Worm (Caenorhabditis elegans) whole organism, L1 larva: Measurements from ENCODE around the gene slc-36.5.

ENCODE experiments used
- C04F5.9 ChIP-seq: sonication (generic microtip); optimal IDR thresholded peaks from 2 replicates; lab custom pipeline; 2016; ENCODE audit warnings: missing genetic modification characterization, missing compliant biosample characterization
- C16A3.4 ChIP-seq: fragments of 150-350 bp; optimal IDR thresholded peaks from 2 replicates; lab custom pipeline; 2014; ENCODE audit warnings: missing biosample characterization, missing genetic modification characterization
- C34B4.2 ChIP-seq: sonication (generic microtip); optimal IDR thresholded peaks from 2 replicates; lab custom pipeline; 2017; ENCODE audit warnings: mild to moderate bottlenecking, missing genetic modification characterization, missing compliant biosample characterization
- F16B12.6 ChIP-seq: fragments of 150-350 bp; optimal IDR thresholded peaks from 2 replicates; lab custom pipeline; 2014; ENCODE audit warnings: missing biosample characterization, missing genetic modification characterization
- aha-1 ChIP-seq: fragments of 150-350 bp; optimal IDR thresholded peaks from 2 replicates; lab custom pipeline; 2014; ENCODE audit warnings: missing biosample characterization, missing genetic modification characterization
- aly-2 ChIP-seq: fragments of 150-350 bp; optimal IDR thresholded peaks from 2 replicates; lab custom pipeline; 2014; ENCODE audit warnings: missing biosample characterization, missing genetic modification characterization
- ceh-63 ChIP-seq: fragments of 200-800 bp; sonication (Bioruptor generic); optimal IDR thresholded peaks from 2 replicates; lab custom pipeline; 2018; ENCODE audit warnings: mild to moderate bottlenecking, missing genetic modification characterization, missing compliant biosample characterization
- ceh-82 ChIP-seq, 3 experiments: fragments of 150-350 bp in 1 of 3; sonication (generic microtip) in 2 of 3; optimal IDR thresholded peaks; 2 replicates each; lab custom pipeline; 2014 to 2017; ENCODE audit warnings: missing biosample characterization in 3 of 3, missing genetic modification characterization in 3 of 3
- ceh-88 ChIP-seq: fragments of 200-800 bp; sonication (Bioruptor generic); IDR thresholded peaks from 2 replicates; pipeline ENCODE4 v1.3.6; 2022; ENCODE audit warnings: missing genetic modification characterization, missing compliant biosample characterization
- ceh-90 ChIP-seq: sonication (generic microtip); optimal IDR thresholded peaks from 2 replicates; lab custom pipeline; 2016; ENCODE audit warnings: missing genetic modification characterization, missing compliant biosample characterization
- ces-1 ChIP-seq: fragments of 150-350 bp; optimal IDR thresholded peaks from 2 replicates; lab custom pipeline; 2014; ENCODE audit warnings: missing biosample characterization, missing genetic modification reagents, missing genetic modification characterization
- dsc-1 ChIP-seq: sonication (generic microtip); optimal IDR thresholded peaks from 2 replicates; lab custom pipeline; 2016; ENCODE audit warnings: mild to moderate bottlenecking, missing genetic modification characterization, missing compliant biosample characterization
- efl-1 ChIP-seq, 4 experiments: fragments of 150-350 bp; optimal IDR thresholded peaks in 3 of 4; peaks in 1 of 4; 1 replicate in 1 of 4; 2 replicates in 3 of 4; lab custom pipeline; 2014; ENCODE audit warnings: missing biosample characterization in 2 of 4, missing genetic modification characterization in 2 of 4, missing genetic modification reagents in 2 of 4
- efl-3 ChIP-seq: fragments of 200-800 bp; sonication (Bioruptor generic); optimal IDR thresholded peaks from 2 replicates; lab custom pipeline; 2018; ENCODE audit warnings: mild to moderate bottlenecking, missing genetic modification characterization, missing compliant biosample characterization
- egl-27 ChIP-seq, 2 experiments: fragments of 150-350 bp in 1 of 2; sonication (generic microtip); optimal IDR thresholded peaks; 3 replicates each; lab custom pipeline; 2017 to 2018; ENCODE audit warnings: missing biosample characterization in 2 of 2, missing genetic modification characterization in 2 of 2, missing genetic modification reagents in 2 of 2
- elt-2 ChIP-seq: sonication (generic microtip); optimal IDR thresholded peaks from 2 replicates; lab custom pipeline; 2016; ENCODE audit warnings: missing genetic modification characterization, mild to moderate bottlenecking, inconsistent platforms, missing compliant biosample characterization, missing genetic modification reagents
- elt-3 ChIP-seq, 6 experiments: fragments of 150-350 bp in 1 of 6; sonication (generic microtip); optimal IDR thresholded peaks; 2 replicates each; lab custom pipeline; 2017 to 2018; ENCODE audit warnings: missing biosample characterization in 6 of 6, missing genetic modification characterization in 6 of 6, inconsistent platforms in 1 of 6
- ets-5 ChIP-seq: fragments of 200-800 bp; sonication (Bioruptor generic); IDR thresholded peaks from 2 replicates; pipeline ENCODE4 v1.3.6; 2022; ENCODE audit warnings: missing genetic modification characterization, missing compliant biosample characterization
- fkh-4 ChIP-seq: sonication (generic microtip); optimal IDR thresholded peaks from 2 replicates; lab custom pipeline; 2016; ENCODE audit warnings: missing compliant biosample characterization, missing genetic modification characterization, borderline replicate concordance
- fkh-8 ChIP-seq: sonication (generic microtip); optimal IDR thresholded peaks from 2 replicates; lab custom pipeline; 2016; ENCODE audit warnings: mild to moderate bottlenecking, missing genetic modification characterization, missing compliant biosample characterization
- fos-1 ChIP-seq: fragments of 150-350 bp; optimal IDR thresholded peaks from 2 replicates; lab custom pipeline; 2014; ENCODE audit warnings: missing biosample characterization, missing genetic modification characterization
- hlh-17 ChIP-seq: fragments of 200-800 bp; sonication (Bioruptor generic); optimal IDR thresholded peaks from 2 replicates; lab custom pipeline; 2018; ENCODE audit warnings: missing genetic modification characterization, mild to moderate bottlenecking, missing compliant biosample characterization, moderate library complexity, borderline replicate concordance
- hlh-4 ChIP-seq: sonication (generic microtip); optimal IDR thresholded peaks from 2 replicates; lab custom pipeline; 2016; ENCODE audit warnings: mild to moderate bottlenecking, missing genetic modification characterization, missing compliant biosample characterization
- hpl-2 ChIP-seq: fragments of 150-350 bp; optimal IDR thresholded peaks from 2 replicates; lab custom pipeline; 2014; ENCODE audit warnings: missing biosample characterization, missing genetic modification reagents, missing genetic modification characterization
- irx-1 ChIP-seq: sonication (generic microtip); optimal IDR thresholded peaks from 2 replicates; lab custom pipeline; 2016; ENCODE audit warnings: missing genetic modification characterization, missing compliant biosample characterization
- isw-1 ChIP-seq: fragments of 200-800 bp; sonication (Bioruptor generic); IDR thresholded peaks from 2 replicates; pipeline ENCODE4 v1.3.6; 2022; ENCODE audit warnings: missing genetic modification characterization, missing compliant biosample characterization
- jun-1 ChIP-seq: fragments of 150-350 bp; optimal IDR thresholded peaks from 2 replicates; lab custom pipeline; 2014; ENCODE audit warnings: missing biosample characterization, missing genetic modification reagents, missing genetic modification characterization
- lir-3 ChIP-seq: sonication (generic microtip); optimal IDR thresholded peaks from 2 replicates; lab custom pipeline; 2016; ENCODE audit warnings: mild to moderate bottlenecking, missing genetic modification characterization, moderate library complexity, missing compliant biosample characterization; ENCODE audit not compliant: poor library complexity
- mab-9 ChIP-seq: fragments of 200-800 bp; sonication (Bioruptor generic); IDR thresholded peaks from 2 replicates; pipeline ENCODE4 v1.3.6; 2022; ENCODE audit warnings: missing genetic modification reagents, missing genetic modification characterization, missing compliant biosample characterization
- mep-1 ChIP-seq: fragments of 150-350 bp; optimal IDR thresholded peaks from 2 replicates; lab custom pipeline; 2014; ENCODE audit warnings: missing biosample characterization, missing genetic modification characterization
- nhr-20 ChIP-seq: sonication (generic microtip); optimal IDR thresholded peaks from 2 replicates; lab custom pipeline; 2016; ENCODE audit warnings: mild to moderate bottlenecking, missing genetic modification characterization, missing compliant biosample characterization
- nhr-237 ChIP-seq: fragments of 150-350 bp; optimal IDR thresholded peaks from 2 replicates; lab custom pipeline; 2014; ENCODE audit warnings: missing biosample characterization, missing genetic modification characterization
- nhr-28 ChIP-seq: fragments of 150-350 bp; optimal IDR thresholded peaks from 2 replicates; lab custom pipeline; 2014; ENCODE audit warnings: missing biosample characterization, missing genetic modification characterization
- nhr-47 ChIP-seq: sonication (generic microtip); optimal IDR thresholded peaks from 2 replicates; lab custom pipeline; 2016; ENCODE audit warnings: mild to moderate bottlenecking, missing genetic modification characterization, moderate library complexity, missing compliant biosample characterization
- nhr-71 ChIP-seq: sonication (generic microtip); optimal IDR thresholded peaks from 2 replicates; lab custom pipeline; 2016; ENCODE audit warnings: mild to moderate bottlenecking, missing genetic modification characterization, moderate library complexity, missing compliant biosample characterization
- nhr-76 ChIP-seq: sonication (generic microtip); optimal IDR thresholded peaks from 2 replicates; lab custom pipeline; 2017; ENCODE audit warnings: missing biosample characterization, missing genetic modification characterization
- nhr-77 ChIP-seq: fragments of 150-350 bp; optimal IDR thresholded peaks from 2 replicates; lab custom pipeline; 2014; ENCODE audit warnings: missing biosample characterization, missing genetic modification characterization
- nhr-84 ChIP-seq: sonication (generic microtip); optimal IDR thresholded peaks from 2 replicates; lab custom pipeline; 2017; ENCODE audit warnings: missing biosample characterization, missing genetic modification characterization
- pax-3 ChIP-seq: fragments of 200-800 bp; sonication (Bioruptor generic); optimal IDR thresholded peaks from 2 replicates; lab custom pipeline; 2018; ENCODE audit warnings: mild to moderate bottlenecking, missing genetic modification characterization, moderate library complexity, missing compliant biosample characterization
- rnt-1 ChIP-seq: sonication (generic microtip); optimal IDR thresholded peaks from 2 replicates; lab custom pipeline; 2016; ENCODE audit warnings: mild to moderate bottlenecking, missing genetic modification characterization, moderate library complexity, missing compliant biosample characterization
- skn-1 ChIP-seq: fragments of 150-350 bp; optimal IDR thresholded peaks from 2 replicates; lab custom pipeline; 2014; ENCODE audit warnings: missing biosample characterization, missing genetic modification characterization
- sox-4 ChIP-seq: sonication (generic microtip); optimal IDR thresholded peaks from 2 replicates; lab custom pipeline; 2016; ENCODE audit warnings: missing genetic modification characterization, missing compliant biosample characterization
- sptf-1 ChIP-seq: fragments of 150-350 bp; optimal IDR thresholded peaks from 2 replicates; lab custom pipeline; 2014; ENCODE audit warnings: missing biosample characterization, missing genetic modification characterization
- tbx-2 ChIP-seq: sonication (generic microtip); optimal IDR thresholded peaks from 2 replicates; lab custom pipeline; 2016; ENCODE audit warnings: missing genetic modification characterization, missing compliant biosample characterization
- unc-62 ChIP-seq: fragments of 150-350 bp; optimal IDR thresholded peaks from 2 replicates; lab custom pipeline; 2014; ENCODE audit warnings: missing biosample characterization, missing genetic modification reagents, missing genetic modification characterization
- unc-86 ChIP-seq: sonication (generic microtip); optimal IDR thresholded peaks from 2 replicates; lab custom pipeline; 2016; ENCODE audit warnings: missing genetic modification characterization, missing compliant biosample characterization
- unc-98 ChIP-seq: fragments of 200-800 bp; sonication (Bioruptor generic); IDR thresholded peaks from 2 replicates; pipeline ENCODE4 v1.3.6; 2022; ENCODE audit warnings: missing genetic modification characterization, missing compliant biosample characterization
- vab-15 ChIP-seq: sonication (generic microtip); optimal IDR thresholded peaks from 2 replicates; lab custom pipeline; 2017; ENCODE audit warnings: missing genotype, mild to moderate bottlenecking, missing genetic modification characterization, missing compliant biosample characterization
- xbp-1 ChIP-seq: sonication (generic microtip); optimal IDR thresholded peaks from 2 replicates; lab custom pipeline; 2016; ENCODE audit warnings: missing genetic modification characterization, missing compliant biosample characterization
- zag-1 ChIP-seq: fragments of 150-350 bp; optimal IDR thresholded peaks from 2 replicates; lab custom pipeline; 2014; ENCODE audit warnings: missing biosample characterization, missing genetic modification characterization
- zip-4 ChIP-seq: fragments of 200-800 bp; sonication (Bioruptor generic); optimal IDR thresholded peaks from 2 replicates; lab custom pipeline; 2018; ENCODE audit warnings: mild to moderate bottlenecking, missing genetic modification characterization, moderate library complexity, missing compliant biosample characterization
- ztf-11 ChIP-seq, 2 experiments: sonication (generic microtip); optimal IDR thresholded peaks; 2 replicates each; lab custom pipeline; 2016 to 2017; ENCODE audit warnings: missing genetic modification characterization in 2 of 2, missing biosample characterization in 1 of 2, missing compliant biosample characterization in 1 of 2
- ztf-4 ChIP-seq: fragments of 150-350 bp; optimal IDR thresholded peaks from 2 replicates; lab custom pipeline; 2014; ENCODE audit warnings: missing biosample characterization, missing genetic modification characterization

slc-36.5 gene

ce11 chrII:6913309-6913708, 36.5 kb upstream of the slc-36.5 start, which contains the start of gene cyn-10 (continued):
- TF ChIP-seq hlh-4 (peak; percentile 91), elt-2 (tag; lab: Kevin White, UChicago) (peak; percentile 82), rnt-1 (tag; lab: Kevin White, UChicago) (peak; percentile 99), nhr-20 (tag; lab: Kevin White, UChicago) (peak; percentile 92), unc-98 (GFP tag; lab: Robert Waterston, UW) (peak; percentile 97), fkh-4 (tag; lab: Kevin White, UChicago) (peak; percentile 98), ceh-90 (tag; lab: Kevin White, UChicago) (peak; percentile 99), C16A3.4 (tag; lab: Kevin White, UChicago) (peak; percentile 49), ceh-82 (tag; optimal IDR thresholded peaks at IDR 0.05; lab: Kevin White, UChicago) (peak; percentile 67 to 80 (median 72)), jun-1 (tag; lab: Kevin White, UChicago) (no peak), dsc-1 (tag; lab: Kevin White, UChicago) (peak; percentile 97), hlh-17 (GFP tag; lab: Kevin White, UChicago) (peak; percentile 87), pax-3 (tag; lab: Kevin White, UChicago) (peak; percentile 93), efl-1 (optimal IDR thresholded peaks at IDR 0.05; lab: Kevin White, UChicago) (peak; percentile 97 to 98), efl-1 (GFP tag; optimal IDR thresholded peaks at IDR 0.05 in 1 of 2; lab: Kevin White, UChicago) (peak; percentile 97 to 100), nhr-84 (tag; lab: Kevin White, UChicago) (no peak), efl-3 (peak; percentile 75), hpl-2 (GFP tag; lab: Kevin White, UChicago) (no peak), egl-27 (tag; optimal IDR thresholded peaks at IDR 0.05; lab: Kevin White, UChicago) (no peak), nhr-71 (peak; percentile 94), C34B4.2 (tag; lab: Kevin White, UChicago) (peak; percentile 13), C04F5.9 (tag; lab: Kevin White, UChicago) (peak; percentile 95), nhr-76 (tag; lab: Kevin White, UChicago) (no peak), elt-3 (tag; optimal IDR thresholded peaks at IDR 0.05; lab: Kevin White, UChicago) (peak in 2 of 6 experiments; percentile 52 to 71), unc-86 (tag; lab: Kevin White, UChicago) (peak; percentile 84), unc-62 (GFP tag; lab: Kevin White, UChicago) (no peak), fos-1 (tag; lab: Kevin White, UChicago) (no peak), F16B12.6 (tag; lab: Kevin White, UChicago) (peak; percentile 30), nhr-237 (tag; lab: Kevin White, UChicago) (no peak), ztf-11 (tag; optimal IDR thresholded peaks at IDR 0.05; lab: Kevin White, UChicago) (peak in 1 of 2 experiments; percentile 99), isw-1 (GFP tag; lab: Robert Waterston, UW) (peak; percentile 87), aha-1 (no peak), fkh-8 (tag; lab: Kevin White, UChicago) (peak; percentile 77), tbx-2 (peak; percentile 94), ets-5 (GFP tag; lab: Robert Waterston, UW) (no peak), xbp-1 (tag; lab: Kevin White, UChicago) (peak; percentile 92), lir-3 (tag; lab: Kevin White, UChicago) (peak; percentile 97), irx-1 (tag; lab: Kevin White, UChicago) (peak; percentile 98), skn-1 (tag; lab: Kevin White, UChicago) (peak; percentile 58), aly-2 (no peak), sptf-1 (tag; lab: Kevin White, UChicago) (no peak), zip-4 (GFP tag; lab: Kevin White, UChicago) (peak; percentile 57), zag-1 (no peak), mep-1 (tag; lab: Kevin White, UChicago) (peak; percentile 66), nhr-28 (tag; lab: Kevin White, UChicago) (no peak), vab-15 (tag; lab: Kevin White, UChicago) (peak; percentile 72), mab-9 (GFP tag; lab: Robert Waterston, UW) (peak; percentile 95), nhr-47 (tag; lab: Kevin White, UChicago) (peak; percentile 96), nhr-77 (tag; lab: Kevin White, UChicago) (no peak), ces-1 (GFP tag; lab: Kevin White, UChicago) (no peak), ztf-4 (tag; lab: Kevin White, UChicago) (peak; percentile 66), sox-4 (tag; lab: Kevin White, UChicago) (peak; percentile 95), ceh-88 (peak; percentile 88), ceh-63 (GFP tag; lab: Kevin White, UChicago) (peak; percentile 79)
